Worm (Caenorhabditis elegans) whole organism, midembryonic: Measurements from ENCODE around the gene ccch-3.

Experiments
- T22C8.4 ChIP-seq: fragments of 200-800 bp; sonication (Bioruptor generic); IDR thresholded peaks from 2 replicates; pipeline ENCODE4 v1.3.6; 2022; ENCODE audit warnings: missing genetic modification characterization, missing compliant biosample characterization
- cog-1 ChIP-seq: sonication (generic microtip); optimal IDR thresholded peaks from 2 replicates; lab custom pipeline; 2016; ENCODE audit warnings: missing genetic modification characterization, missing compliant biosample characterization
- flt-1 ChIP-seq: fragments of 200-800 bp; sonication (Bioruptor generic); IDR thresholded peaks from 2 replicates; pipeline ENCODE4 v1.3.6; 2022; ENCODE audit warnings: missing genetic modification characterization, missing compliant biosample characterization
- klf-2 ChIP-seq: fragments of 200-800 bp; sonication (Bioruptor generic); conservative IDR thresholded peaks from 2 replicates; pipeline ENCODE4 v1.3.6; 2022; ENCODE audit warnings: missing genetic modification reagents, missing genetic modification characterization, missing compliant biosample characterization
- med-1 ChIP-seq: sonication (generic microtip); optimal IDR thresholded peaks from 2 replicates; lab custom pipeline; 2017; ENCODE audit warnings: missing genetic modification characterization, mild to moderate bottlenecking, missing compliant biosample characterization, antibody characterized with exemption, missing genetic modification reagents; ENCODE audit not compliant: insufficient read depth
- ref-1 ChIP-seq: fragments of 200-800 bp; sonication (Bioruptor generic); conservative IDR thresholded peaks from 2 replicates; pipeline ENCODE4 v1.3.6; 2022; ENCODE audit warnings: missing genetic modification reagents, missing genetic modification characterization, missing compliant biosample characterization
- tab-1 ChIP-seq: fragments of 200-800 bp; sonication (Bioruptor generic); IDR thresholded peaks from 2 replicates; pipeline ENCODE4 v1.3.6; 2022; ENCODE audit warnings: missing genetic modification characterization, missing compliant biosample characterization
- ztf-23 ChIP-seq: fragments of 200-800 bp; sonication (Bioruptor generic); IDR thresholded peaks from 2 replicates; pipeline ENCODE4 v1.3.6; 2022; ENCODE audit warnings: missing genetic modification reagents, missing genetic modification characterization, missing compliant biosample characterization
- ztf-29 ChIP-seq: fragments of 200-800 bp; sonication (Bioruptor generic); IDR thresholded peaks from 2 replicates; pipeline ENCODE4 v1.3.6; 2022; ENCODE audit warnings: missing genetic modification reagents, missing genetic modification characterization, missing compliant biosample characterization

ccch-3 gene

DNA sequence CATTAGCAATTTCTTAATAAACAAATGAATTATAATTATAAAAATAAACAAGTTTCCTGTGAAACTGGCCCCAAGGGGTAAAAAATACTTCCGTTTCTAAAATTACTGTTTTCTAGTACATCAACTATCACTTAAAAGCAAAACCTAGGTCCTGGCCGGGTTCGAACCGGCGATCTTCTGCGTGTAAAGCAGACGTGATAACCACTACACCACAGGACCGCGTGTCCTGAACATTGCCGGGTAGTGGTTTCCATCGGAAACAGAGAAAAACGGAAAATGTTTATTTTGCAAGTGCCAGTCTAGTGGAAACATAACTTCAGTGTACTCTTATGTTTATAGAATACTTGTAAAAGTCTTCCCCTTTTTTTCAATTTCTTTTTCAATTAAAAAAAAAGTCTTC is 23.7 kb upstream of the ccch-3 start:
- TF ChIP-seq klf-2 (GFP tag; lab: Robert Waterston, UW) (no peak), T22C8.4 (GFP tag; lab: Robert Waterston, UW) (no peak), ztf-29 (GFP tag; lab: Robert Waterston, UW) (no peak)

DNA sequence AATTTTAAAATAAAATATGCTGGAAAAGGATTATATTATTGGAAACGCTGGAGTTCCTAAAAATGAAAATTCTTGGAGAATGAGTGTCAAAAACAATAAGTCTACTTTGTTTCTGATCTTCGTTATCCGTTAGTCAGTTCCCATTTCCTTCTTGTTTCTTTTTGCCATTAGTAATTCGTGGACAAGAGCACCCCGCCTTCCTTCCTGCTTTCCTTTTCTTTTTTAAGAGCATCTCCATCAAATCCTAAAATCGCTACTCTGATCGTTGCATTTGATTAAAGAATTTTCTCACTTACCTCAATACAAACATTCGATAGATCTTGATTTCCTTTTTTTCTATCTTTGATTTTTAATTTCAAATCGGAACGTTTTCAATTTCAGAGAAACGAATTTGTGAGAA is 20.3 kb upstream of the ccch-3 start, which contains the start of gene frpr-15:
TSS of gene frpr-15 (plus strand) at position 301 of the 400 bp plus-strand sequence.
- TF ChIP-seq tab-1 (GFP tag; lab: Robert Waterston, UW) (no peak), ztf-29 (GFP tag; lab: Robert Waterston, UW) (no peak), cog-1 (tag; lab: Kevin White, UChicago) (no peak), ref-1 (GFP tag; lab: Robert Waterston, UW) (no peak), T22C8.4 (GFP tag; lab: Robert Waterston, UW) (no peak), med-1 (GFP tag; lab: Kevin White, UChicago) (no peak), ztf-23 (GFP tag; lab: Robert Waterston, UW) (no peak), flt-1 (GFP tag; lab: Robert Waterston, UW) (no peak), klf-2 (GFP tag; lab: Robert Waterston, UW) (no peak)

DNA sequence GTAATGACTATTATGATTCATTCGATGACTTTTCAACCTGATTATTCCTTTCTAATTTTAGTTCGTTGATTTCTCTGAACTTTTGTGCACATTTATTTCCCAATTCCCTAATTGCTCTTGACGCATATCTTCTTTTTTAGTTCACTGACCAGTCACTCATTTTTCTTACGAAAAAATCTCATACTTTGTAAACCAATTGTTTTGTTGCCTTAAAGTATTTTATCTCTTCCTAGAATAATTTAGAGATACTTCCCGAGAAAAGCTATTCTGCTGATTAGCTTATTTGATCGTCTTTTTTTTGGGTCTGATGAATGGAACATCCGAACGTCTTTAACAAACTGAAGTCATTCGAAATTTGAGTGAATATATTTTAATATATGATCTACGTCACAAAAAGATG is 19.8 kb upstream of the ccch-3 start:
- TF ChIP-seq ztf-29 (GFP tag; lab: Robert Waterston, UW): no peak
- no peak for TF ChIP-seq med-1 (GFP tag; lab: Kevin White, UChicago)

DNA sequence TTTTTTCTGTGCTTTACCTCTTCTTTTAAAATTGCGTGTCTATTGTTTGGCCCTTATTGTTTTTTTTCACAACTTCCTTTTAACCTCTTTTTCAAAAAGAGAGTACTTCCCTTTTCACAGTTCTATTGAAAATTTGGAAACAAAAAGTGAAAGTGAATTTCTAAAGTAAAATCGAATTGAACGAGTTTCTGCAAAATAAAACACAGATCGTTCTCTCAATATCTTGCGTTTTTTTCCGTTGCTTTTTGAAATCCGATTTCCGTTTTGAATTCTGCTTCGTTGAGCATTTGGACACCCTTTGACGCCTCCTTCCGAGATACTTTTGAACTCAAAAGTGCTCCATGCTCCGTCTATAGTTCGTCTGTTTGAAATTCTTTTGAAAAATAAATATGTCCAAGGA is 16.8 kb upstream of the ccch-3 start:
- TF ChIP-seq ref-1 (GFP tag; lab: Robert Waterston, UW): no peak
- no peak for TF ChIP-seq tab-1 (GFP tag; lab: Robert Waterston, UW)
- TF ChIP-seq cog-1 (tag; lab: Kevin White, UChicago): no peak
- no peak for TF ChIP-seq T22C8.4 (GFP tag; lab: Robert Waterston, UW)
- TF ChIP-seq ztf-23 (GFP tag; lab: Robert Waterston, UW): no peak
- TF ChIP-seq flt-1 (GFP tag; lab: Robert Waterston, UW): no peak
- no peak for TF ChIP-seq klf-2 (GFP tag; lab: Robert Waterston, UW)
- TF ChIP-seq ztf-29 (GFP tag; lab: Robert Waterston, UW): no peak
- TF ChIP-seq med-1 (GFP tag; lab: Kevin White, UChicago): no peak

DNA sequence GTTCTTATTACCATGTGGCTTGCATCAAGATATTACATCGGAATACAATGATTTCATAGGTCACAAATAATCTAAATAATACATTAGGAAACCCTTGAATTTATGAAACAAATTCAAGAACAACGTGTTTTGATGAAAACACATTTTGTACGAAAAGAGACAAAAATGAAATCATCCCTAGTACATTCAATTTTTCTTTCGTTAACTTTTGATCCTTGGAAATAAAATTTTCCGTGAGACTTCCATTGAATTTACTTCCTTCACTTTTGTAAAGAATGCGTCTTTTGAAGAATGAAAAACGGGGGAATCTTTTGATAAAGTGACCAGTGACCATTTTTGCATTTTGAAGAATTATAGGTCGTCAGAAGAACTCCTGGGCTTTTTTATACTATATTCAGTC is 14.3 kb upstream of the ccch-3 start:
- TF ChIP-seq T22C8.4 (GFP tag; lab: Robert Waterston, UW) (no peak), ztf-29 (GFP tag; lab: Robert Waterston, UW) (no peak), ref-1 (GFP tag; lab: Robert Waterston, UW) (no peak), med-1 (GFP tag; lab: Kevin White, UChicago) (no peak), klf-2 (GFP tag; lab: Robert Waterston, UW) (no peak), flt-1 (GFP tag; lab: Robert Waterston, UW) (no peak), tab-1 (GFP tag; lab: Robert Waterston, UW) (no peak), cog-1 (tag; lab: Kevin White, UChicago) (no peak), ztf-23 (GFP tag; lab: Robert Waterston, UW) (no peak)

DNA sequence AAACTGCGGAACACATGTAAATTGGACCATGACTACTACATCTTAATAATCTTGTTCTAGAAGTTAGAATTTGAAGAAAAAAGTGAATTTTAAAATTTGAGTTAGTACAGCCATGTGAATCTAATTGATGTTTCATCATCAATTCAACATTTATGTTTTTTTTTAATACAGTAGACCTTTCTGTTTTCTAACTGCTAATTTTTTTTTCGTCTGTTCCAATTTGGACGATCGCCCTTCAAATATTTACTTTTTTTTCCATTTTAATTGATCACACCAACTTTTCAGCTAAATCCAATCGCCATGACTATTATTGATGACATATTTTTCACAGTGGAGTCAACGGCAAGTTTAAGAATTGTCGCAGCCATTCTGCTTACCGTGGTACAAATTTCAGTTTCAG is 11.1 kb upstream of the ccch-3 start, which contains the start of gene srx-116:
TSS of gene srx-116 (plus strand) at position 301 of the 400 bp plus-strand sequence.
- no peak for TF ChIP-seq flt-1 (GFP tag; lab: Robert Waterston, UW)
- TF ChIP-seq ztf-29 (GFP tag; lab: Robert Waterston, UW): no peak
- no peak for TF ChIP-seq ref-1 (GFP tag; lab: Robert Waterston, UW)
- no peak for TF ChIP-seq T22C8.4 (GFP tag; lab: Robert Waterston, UW)
- no peak for TF ChIP-seq med-1 (GFP tag; lab: Kevin White, UChicago)
- TF ChIP-seq tab-1 (GFP tag; lab: Robert Waterston, UW): no peak
- TF ChIP-seq cog-1 (tag; lab: Kevin White, UChicago): no peak
- TF ChIP-seq ztf-23 (GFP tag; lab: Robert Waterston, UW): no peak
- no peak for TF ChIP-seq klf-2 (GFP tag; lab: Robert Waterston, UW)

DNA sequence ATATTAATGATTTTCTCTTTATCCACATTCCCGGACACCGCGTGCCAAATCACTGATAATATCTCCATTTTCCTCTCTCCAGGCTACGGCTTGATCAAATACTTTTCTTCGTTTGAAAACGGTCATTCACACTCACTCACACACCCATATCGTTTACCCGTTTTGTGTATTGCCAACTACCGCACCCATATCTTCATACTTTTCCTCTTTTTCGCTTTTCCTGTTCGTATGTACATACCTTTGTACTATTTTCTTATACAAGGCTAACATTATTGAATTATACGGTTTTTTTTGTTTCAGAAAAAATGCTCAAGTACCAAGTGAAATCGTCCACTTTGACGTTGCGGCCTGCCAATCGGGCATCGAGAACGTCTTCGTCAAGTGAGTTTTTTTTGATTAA is 8.4 kb upstream of the ccch-3 start, which contains the start of gene W05B10.4:
TSS of gene W05B10.4 (plus strand) at position 301 of the 400 bp plus-strand sequence.
- no peak for TF ChIP-seq T22C8.4 (GFP tag; lab: Robert Waterston, UW)
- TF ChIP-seq flt-1 (GFP tag; lab: Robert Waterston, UW): no peak
- no peak for TF ChIP-seq cog-1 (tag; lab: Kevin White, UChicago)
- TF ChIP-seq klf-2 (GFP tag; lab: Robert Waterston, UW): no peak
- TF ChIP-seq tab-1 (GFP tag; lab: Robert Waterston, UW): no peak

DNA sequence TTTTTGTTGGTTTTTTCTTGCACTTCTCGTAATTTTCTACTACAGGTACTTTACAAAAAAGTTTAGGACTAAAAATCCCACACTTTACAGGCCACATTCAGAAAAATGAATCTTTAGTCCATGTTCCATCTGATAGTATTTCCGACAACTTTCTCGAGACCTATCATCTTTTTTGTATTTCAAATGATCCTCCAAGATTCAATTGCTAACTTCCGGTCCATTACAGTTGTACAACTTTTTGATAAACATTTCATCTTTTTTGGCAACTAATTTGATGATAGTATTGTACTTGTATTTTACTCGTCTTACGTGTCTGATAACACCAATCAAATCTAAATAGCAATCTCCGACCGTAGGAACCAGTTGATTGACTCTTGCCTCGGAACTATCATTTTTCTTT is 7.9 kb upstream of the ccch-3 start:
- no peak for TF ChIP-seq cog-1 (tag; lab: Kevin White, UChicago)
- TF ChIP-seq tab-1 (GFP tag; lab: Robert Waterston, UW): no peak
- no peak for TF ChIP-seq med-1 (GFP tag; lab: Kevin White, UChicago)
- TF ChIP-seq T22C8.4 (GFP tag; lab: Robert Waterston, UW): no peak
- no peak for TF ChIP-seq ref-1 (GFP tag; lab: Robert Waterston, UW)
- no peak for TF ChIP-seq ztf-23 (GFP tag; lab: Robert Waterston, UW)
- no peak for TF ChIP-seq klf-2 (GFP tag; lab: Robert Waterston, UW)
- no peak for TF ChIP-seq flt-1 (GFP tag; lab: Robert Waterston, UW)

DNA sequence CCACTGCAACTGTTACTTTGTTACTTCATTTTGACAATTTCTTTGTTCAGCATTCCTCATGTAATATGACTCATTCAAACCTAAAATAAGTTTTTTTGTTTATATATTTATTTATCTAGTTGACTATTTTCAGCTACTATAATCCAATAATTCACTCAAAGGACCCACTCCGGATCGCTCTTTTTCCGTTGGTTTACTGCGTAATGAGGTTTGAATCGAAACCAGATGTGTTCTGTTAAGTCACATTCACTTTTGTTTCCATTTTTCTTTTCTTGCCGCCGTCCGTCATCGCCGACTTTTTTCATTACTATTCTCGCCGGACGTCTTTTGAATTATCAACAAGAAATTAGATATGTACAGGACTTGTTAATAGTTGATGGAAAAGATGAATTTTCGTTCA is 3.9 kb upstream of the ccch-3 start:
- no peak for TF ChIP-seq cog-1 (tag; lab: Kevin White, UChicago)
- no peak for TF ChIP-seq T22C8.4 (GFP tag; lab: Robert Waterston, UW)
- TF ChIP-seq klf-2 (GFP tag; lab: Robert Waterston, UW): no peak
- no peak for TF ChIP-seq flt-1 (GFP tag; lab: Robert Waterston, UW)
- no peak for TF ChIP-seq tab-1 (GFP tag; lab: Robert Waterston, UW)

DNA sequence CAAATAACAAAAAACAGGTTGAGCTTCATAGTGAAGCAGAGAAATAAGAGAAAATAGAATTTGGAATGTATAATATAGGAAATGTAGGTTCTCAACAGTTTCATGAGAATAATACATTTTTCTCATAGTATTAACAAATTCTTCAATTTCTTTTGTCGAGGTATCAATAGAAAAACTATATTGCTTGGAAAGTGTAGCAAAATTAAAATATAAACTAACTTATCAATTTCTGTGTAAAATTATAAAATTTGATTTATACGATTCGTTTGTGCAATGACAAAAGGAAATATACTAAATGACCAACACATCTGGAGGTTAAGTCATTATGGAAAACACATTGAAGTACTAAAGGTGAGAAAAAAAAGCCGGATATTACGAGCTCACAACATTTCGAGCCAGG is 2.1 kb upstream of the ccch-3 start, which contains the start of gene W05B10.3:
TSS of gene W05B10.3 (minus strand) at position 101 of the 400 bp plus-strand sequence.
- no peak for TF ChIP-seq T22C8.4 (GFP tag; lab: Robert Waterston, UW)
- no peak for TF ChIP-seq ztf-29 (GFP tag; lab: Robert Waterston, UW)
- TF ChIP-seq cog-1 (tag; lab: Kevin White, UChicago): no peak
- TF ChIP-seq tab-1 (GFP tag; lab: Robert Waterston, UW): no peak
- TF ChIP-seq flt-1 (GFP tag; lab: Robert Waterston, UW): no peak
- no peak for TF ChIP-seq ref-1 (GFP tag; lab: Robert Waterston, UW)
- no peak for TF ChIP-seq klf-2 (GFP tag; lab: Robert Waterston, UW)
- no peak for TF ChIP-seq med-1 (GFP tag; lab: Kevin White, UChicago)
- no peak for TF ChIP-seq ztf-23 (GFP tag; lab: Robert Waterston, UW)
